Fruit fly (Drosophila melanogaster): ENCODE measurements around the gene CG12099.

Gene CG12099

dm6 chr3L:1558178-1558788 lies at the start of gene CG12099, which contains the start of gene Pex10 (continued):
- TF ChIP-seq vvl (GFP tag; IDR thresholded peaks at IDR 0.05) (peak; percentile 93), Deaf1 (tag; optimal IDR thresholded peaks at IDR 0.05) (no peak), Myb (GFP tag; optimal IDR thresholded peaks at IDR 0.05) (peak; percentile 38), Lpt (GFP tag; optimal IDR thresholded peaks at IDR 0.05) (no peak), dimm (GFP tag; IDR thresholded peaks at IDR 0.05) (no peak), gsb-n (tag; optimal IDR thresholded peaks at IDR 0.05) (no peak), HHEX (GFP tag; optimal IDR thresholded peaks at IDR 0.05) (peak; percentile 76), CG4854 (GFP tag; optimal IDR thresholded peaks at IDR 0.05) (peak; percentile 74), so (GFP tag; IDR thresholded peaks at IDR 0.05) (peak; percentile 86), row (GFP tag; IDR thresholded peaks at IDR 0.05) (peak; percentile 98), Vsx1 (GFP tag; optimal IDR thresholded peaks at IDR 0.05) (no peak), crp (GFP tag; optimal IDR thresholded peaks at IDR 0.05) (peak; percentile 87 to 98), CG10147 (GFP tag; optimal IDR thresholded peaks at IDR 0.05) (peak; percentile 83), CG9797 (GFP tag; optimal IDR thresholded peaks at IDR 0.05) (peak; percentile 58), CG8765 (GFP tag; IDR thresholded peaks at IDR 0.05) (peak; percentile 87), exex (tag; optimal IDR thresholded peaks at IDR 0.05) (no peak), p53 (GFP tag; optimal IDR thresholded peaks at IDR 0.05) (peak; percentile 36), prd (optimal IDR thresholded peaks at IDR 0.05) (no peak), prd (GFP tag; IDR thresholded peaks at IDR 0.05) (peak; percentile 96), fd96Cb (tag; optimal IDR thresholded peaks at IDR 0.05) (peak; percentile 71), az2 (GFP tag; optimal IDR thresholded peaks at IDR 0.05) (peak; percentile 88), CG8388 (GFP tag; optimal IDR thresholded peaks at IDR 0.05) (peak; percentile 85), CG31224 (GFP tag; IDR thresholded peaks at IDR 0.05) (peak; percentile 80; the same call in 1 of the 2 replicates), CG12071 (GFP tag; optimal IDR thresholded peaks at IDR 0.05) (peak; percentile 10), CG12391 (tag; optimal IDR thresholded peaks at IDR 0.05) (peak; percentile 94), CG12942 (GFP tag; optimal IDR thresholded peaks at IDR 0.05) (peak; percentile 92), salm (tag; optimal IDR thresholded peaks at IDR 0.05) (peak; percentile 59), gt (GFP tag; IDR thresholded peaks at IDR 0.05) (peak; percentile 73), sima (GFP tag; optimal IDR thresholded peaks at IDR 0.05) (no peak), seq (GFP tag; IDR thresholded peaks at IDR 0.05) (peak; percentile 72; the same call in 1 of the 2 replicates), Xbp1 (GFP tag; optimal IDR thresholded peaks at IDR 0.05) (peak; percentile 94), Side (GFP tag; optimal IDR thresholded peaks at IDR 0.05) (peak; percentile 48), sr (GFP tag; IDR thresholded peaks at IDR 0.05) (peak; percentile 47; the same call in 1 of the 3 replicates), CG1024 (GFP tag; IDR thresholded peaks at IDR 0.05) (peak; percentile 57), Lhr (GFP tag; optimal IDR thresholded peaks at IDR 0.05) (peak; percentile 66), CG30431 (GFP tag; optimal IDR thresholded peaks at IDR 0.05) (peak; percentile 76), Sin3A (optimal IDR thresholded peaks at IDR 0.05) (peak; percentile 87), kni (GFP tag; optimal IDR thresholded peaks at IDR 0.05) (peak; percentile 78), gcm (GFP tag; optimal IDR thresholded peaks at IDR 0.05) (peak; percentile 78), gem (tag; optimal IDR thresholded peaks at IDR 0.05) (peak; percentile 93), oc (tag; optimal IDR thresholded peaks at IDR 0.05) (no peak), CG16815 (GFP tag; optimal IDR thresholded peaks at IDR 0.05) (peak; percentile 84), Antp (GFP tag; optimal IDR thresholded peaks at IDR 0.05) (peak; percentile 62), CG6791 (GFP tag; IDR thresholded peaks at IDR 0.05; ENCODE audit: partially characterized antibody) (peak; percentile 86), gcm2 (GFP tag; optimal IDR thresholded peaks at IDR 0.05) (no peak), nau (GFP tag; optimal IDR thresholded peaks at IDR 0.05) (no peak), CG3838 (GFP tag; optimal IDR thresholded peaks at IDR 0.05) (peak; percentile 59), croc (GFP tag; conservative IDR thresholded peaks at IDR 0.05) (peak; percentile 90), PHDP (tag; optimal IDR thresholded peaks at IDR 0.05) (peak; percentile 74), aop (GFP tag; IDR thresholded peaks at IDR 0.05) (peak; percentile 47; the same call in 1 of the 2 replicates)
